Fruit fly (Drosophila melanogaster) whole organism, embryonic: Measurements from ENCODE around the gene Ufd4.
A peak's percentile ranks its signal among the peaks of the same experiment; 100 is the strongest.

ENCODE experiments used
- CG1024 ChIP-seq: fragments of 200-800 bp; sonication (Bioruptor generic); IDR thresholded peaks from 2 replicates; pipeline ENCODE4 v1.3.6; 2022; ENCODE audit warnings: missing biosample characterization, missing genetic modification characterization
- CG12942 ChIP-seq: fragments of 200-800 bp; sonication (Bioruptor generic); optimal IDR thresholded peaks from 3 replicates; lab custom pipeline; 2016; ENCODE audit warnings: missing biosample characterization, missing genetic modification characterization
- CG1603 ChIP-seq: fragments of 200-800 bp; sonication (Bioruptor generic); optimal IDR thresholded peaks from 2 replicates; lab custom pipeline; 2019; ENCODE audit warnings: missing biosample characterization, mild to moderate bottlenecking, missing genetic modification characterization, moderate library complexity
- CG17361 ChIP-seq: fragments of 200-800 bp; sonication (Bioruptor generic); IDR thresholded peaks from 3 replicates; pipeline ENCODE4 v1.3.6; 2022; ENCODE audit warnings: missing biosample characterization, missing genetic modification characterization
- CG17802 ChIP-seq: fragments of 200-800 bp; sonication (Bioruptor generic); optimal IDR thresholded peaks from 2 replicates; lab custom pipeline; 2018; ENCODE audit warnings: missing biosample characterization, mild to moderate bottlenecking, missing genetic modification characterization, moderate library complexity
- CG17912 ChIP-seq: fragments of 200-800 bp; sonication (Bioruptor generic); optimal IDR thresholded peaks from 2 replicates; lab custom pipeline; 2018; ENCODE audit warnings: missing biosample characterization, mild to moderate bottlenecking, missing genetic modification characterization
- CG18262 ChIP-seq: fragments of 200-800 bp; optimal IDR thresholded peaks from 3 replicates; lab custom pipeline; 2019; ENCODE audit warnings: missing biosample characterization, mild to moderate bottlenecking, missing genetic modification characterization, moderate library complexity
- CG30020 ChIP-seq: fragments of 200-800 bp; optimal IDR thresholded peaks from 2 replicates; lab custom pipeline; 2019; ENCODE audit warnings: missing biosample characterization, mild to moderate bottlenecking, missing genetic modification characterization, moderate library complexity
- CG4424 ChIP-seq: fragments of 200-800 bp; sonication (Bioruptor generic); optimal IDR thresholded peaks from 3 replicates; lab custom pipeline; 2016; ENCODE audit warnings: missing biosample characterization, missing genetic modification characterization
- CG4617 ChIP-seq: fragments of 200-800 bp; sonication (Bioruptor generic); optimal IDR thresholded peaks from 3 replicates; lab custom pipeline; 2016; ENCODE audit warnings: missing biosample characterization, missing genetic modification characterization, borderline replicate concordance
- CG6254 ChIP-seq: fragments of 200-800 bp; sonication (Bioruptor generic); optimal IDR thresholded peaks from 3 replicates; lab custom pipeline; 2017; ENCODE audit warnings: mild to moderate bottlenecking, missing biosample characterization, missing genetic modification reagents, missing genetic modification characterization
- CG7357 ChIP-seq: fragments of 200-800 bp; sonication (Bioruptor generic); IDR thresholded peaks from 3 replicates; pipeline ENCODE4 v1.3.6; 2022; ENCODE audit warnings: missing biosample characterization, missing genetic modification characterization
- CG7928 ChIP-seq: fragments of 200-800 bp; sonication (Bioruptor generic); optimal IDR thresholded peaks from 2 replicates; lab custom pipeline; 2017; ENCODE audit warnings: missing biosample characterization, mild to moderate bottlenecking, missing genetic modification characterization
- CG8359 ChIP-seq: fragments of 200-800 bp; sonication (Bioruptor generic); optimal IDR thresholded peaks from 2 replicates; lab custom pipeline; 2017; ENCODE audit warnings: missing biosample characterization, mild to moderate bottlenecking, missing genetic modification characterization, borderline replicate concordance
- CG9609 ChIP-seq: fragments of 200-800 bp; sonication (Bioruptor generic); optimal IDR thresholded peaks from 3 replicates; lab custom pipeline; 2016; ENCODE audit warnings: missing biosample characterization, missing genetic modification characterization
- Chrac-16 ChIP-seq: fragments of 200-800 bp; sonication (Bioruptor generic); optimal IDR thresholded peaks from 3 replicates; lab custom pipeline; 2016; ENCODE audit warnings: missing biosample characterization, missing genetic modification characterization
- Dll ChIP-seq: fragments of 200-800 bp; sonication (Bioruptor generic); IDR thresholded peaks from 4 replicates; pipeline ENCODE4 v1.3.6; 2022; ENCODE audit warnings: missing biosample characterization, missing genetic modification characterization; ENCODE audit not compliant: partially characterized antibody
- Ets97D ChIP-seq: fragments of 200-800 bp; sonication (Bioruptor generic); optimal IDR thresholded peaks from 3 replicates; lab custom pipeline; 2016; ENCODE audit warnings: missing biosample characterization, missing genetic modification characterization
- Hr78 ChIP-seq, 2 experiments: fragments of 200-800 bp in 1 of 2; fragments of >200 bp in 1 of 2; sonication (Bioruptor generic) in 1 of 2; optimal IDR thresholded peaks; 2 replicates each; lab custom pipeline; 2017 to 2019; ENCODE audit warnings: missing biosample characterization in 2 of 2, missing genetic modification characterization in 2 of 2, mild to moderate bottlenecking in 1 of 2, moderate library complexity in 1 of 2
- Hsf ChIP-seq: fragments of 200-800 bp; sonication (Bioruptor generic); optimal IDR thresholded peaks from 3 replicates; lab custom pipeline; 2016; ENCODE audit warnings: missing biosample characterization, missing genetic modification characterization
- MBD-R2 ChIP-seq: fragments of 200-800 bp; sonication (Bioruptor generic); IDR thresholded peaks from 2 replicates; pipeline ENCODE4 v1.3.6; 2022; ENCODE audit warnings: missing biosample characterization, missing genetic modification characterization
- Max ChIP-seq: fragments of 200-800 bp; sonication (Bioruptor generic); optimal IDR thresholded peaks from 2 replicates; lab custom pipeline; 2016; ENCODE audit warnings: missing biosample characterization, mild to moderate bottlenecking, missing genetic modification characterization
- Med ChIP-seq: fragments of 200-800 bp; sonication (Bioruptor generic); peaks from one replicate; lab custom pipeline; 2016; ENCODE audit warnings: missing biosample characterization, missing genetic modification characterization, mild to moderate bottlenecking, inconsistent platforms, moderate library complexity
- Oli ChIP-seq: fragments of 200-800 bp; sonication (Bioruptor generic); optimal IDR thresholded peaks from 2 replicates; lab custom pipeline; 2018; ENCODE audit warnings: missing biosample characterization, mild to moderate bottlenecking, missing genetic modification characterization, moderate library complexity
- Pdp1 ChIP-seq, 2 experiments: fragments of 200-800 bp; sonication (Bioruptor generic); optimal IDR thresholded peaks; 3 replicates each; lab custom pipeline; 2016; ENCODE audit warnings: missing biosample characterization in 2 of 2, missing genetic modification characterization in 2 of 2, mild to moderate bottlenecking in 1 of 2, moderate library complexity in 1 of 2
- Rx ChIP-seq: fragments of 200-800 bp; sonication (Bioruptor generic); IDR thresholded peaks from 2 replicates; pipeline ENCODE4 v1.3.6; 2022; ENCODE audit warnings: missing biosample characterization, missing genetic modification characterization
- Sox100B ChIP-seq: fragments of 200-800 bp; sonication (Bioruptor generic); optimal IDR thresholded peaks from 3 replicates; lab custom pipeline; 2018; ENCODE audit warnings: missing biosample characterization, mild to moderate bottlenecking, missing genetic modification characterization
- Sry-δ ChIP-seq: fragments of 200-800 bp; sonication (Bioruptor generic); optimal IDR thresholded peaks from 2 replicates; lab custom pipeline; 2016; ENCODE audit warnings: missing biosample characterization, missing genetic modification characterization
- btn ChIP-seq: fragments of 200-800 bp; sonication (Bioruptor generic); optimal IDR thresholded peaks from 2 replicates; lab custom pipeline; 2016; ENCODE audit warnings: missing biosample characterization, missing genetic modification characterization
- crp ChIP-seq, 2 experiments: fragments of 200-800 bp; sonication (Bioruptor generic); optimal IDR thresholded peaks; 2 replicates in 1 of 2; 3 replicates in 1 of 2; lab custom pipeline; 2017; ENCODE audit warnings: missing biosample characterization in 2 of 2, missing genetic modification characterization in 2 of 2, mild to moderate bottlenecking in 1 of 2, moderate library complexity in 1 of 2
- dmrt11E ChIP-seq: fragments of 200-800 bp; sonication (Bioruptor generic); optimal IDR thresholded peaks from 3 replicates; lab custom pipeline; 2018; ENCODE audit warnings: missing biosample characterization, mild to moderate bottlenecking, missing genetic modification characterization, moderate library complexity
- dpn ChIP-seq, 2 experiments: fragments of 200-800 bp; sonication (Bioruptor generic); optimal IDR thresholded peaks; 3 replicates each; lab custom pipeline; 2016; ENCODE audit warnings: missing biosample characterization in 2 of 2, missing genetic modification characterization in 2 of 2
- gfzf ChIP-seq: fragments of 200-800 bp; sonication (Bioruptor generic); optimal IDR thresholded peaks from 2 replicates; lab custom pipeline; 2016; ENCODE audit warnings: missing biosample characterization, mild to moderate bottlenecking, missing genetic modification characterization, moderate library complexity
- gsb ChIP-seq: fragments of 200-800 bp; sonication (Bioruptor generic); IDR thresholded peaks from 2 replicates; pipeline ENCODE4 v1.3.6; 2022; ENCODE audit warnings: missing biosample characterization, missing genetic modification characterization
- lola ChIP-seq, 3 experiments: fragments of >200 bp in 2 of 3; fragments of 200-800 bp in 1 of 3; sonication (Bioruptor generic) in 1 of 3; optimal IDR thresholded peaks; 2 replicates each; lab custom pipeline; 2017 to 2019; ENCODE audit warnings: missing biosample characterization in 3 of 3, missing genetic modification characterization in 3 of 3, mild to moderate bottlenecking in 1 of 3, moderate library complexity in 1 of 3
- nmo ChIP-seq: fragments of 200-800 bp; sonication (Bioruptor generic); optimal IDR thresholded peaks from 2 replicates; lab custom pipeline; 2018; ENCODE audit warnings: missing biosample characterization, mild to moderate bottlenecking, missing genetic modification characterization, moderate library complexity
- pfk ChIP-seq: fragments of 200-800 bp; sonication (Bioruptor generic); optimal IDR thresholded peaks from 2 replicates; lab custom pipeline; 2018; ENCODE audit warnings: missing biosample characterization, mild to moderate bottlenecking, missing genetic modification characterization, moderate library complexity
- phol ChIP-seq: fragments of 200-800 bp; sonication (Bioruptor generic); optimal IDR thresholded peaks from 3 replicates; lab custom pipeline; 2018; ENCODE audit warnings: missing biosample characterization, mild to moderate bottlenecking, missing genetic modification characterization, moderate library complexity
- pzg ChIP-seq: fragments of 200-800 bp; sonication (Bioruptor generic); optimal IDR thresholded peaks from 3 replicates; lab custom pipeline; 2018; ENCODE audit warnings: missing biosample characterization, mild to moderate bottlenecking, missing genetic modification characterization, moderate library complexity
- row ChIP-seq: fragments of 200-800 bp; sonication (Bioruptor generic); IDR thresholded peaks from 3 replicates; pipeline ENCODE4 v1.3.6; 2022; ENCODE audit warnings: missing biosample characterization, missing genetic modification characterization
- sd ChIP-seq: fragments of 200-800 bp; sonication (Bioruptor generic); optimal IDR thresholded peaks from 3 replicates; lab custom pipeline; 2018; ENCODE audit warnings: missing biosample characterization, mild to moderate bottlenecking, missing genetic modification characterization, moderate library complexity
- sens ChIP-seq: fragments of 200-800 bp; sonication (Bioruptor generic); peaks from one replicate; lab custom pipeline; 2016; ENCODE audit warnings: missing biosample characterization, missing genetic modification characterization
- seq ChIP-seq: fragments of 200-800 bp; sonication (Bioruptor generic); IDR thresholded peaks from 2 replicates; pipeline ENCODE4 v1.3.6; 2022; ENCODE audit warnings: missing biosample characterization, missing genetic modification characterization
- ssp ChIP-seq: fragments of 200-800 bp; sonication (Bioruptor generic); IDR thresholded peaks from 2 replicates; pipeline ENCODE4 v1.3.6; 2022; ENCODE audit warnings: missing biosample characterization, missing genetic modification characterization
- twi ChIP-seq: fragments of 200-800 bp; optimal IDR thresholded peaks from 2 replicates; lab custom pipeline; 2019; ENCODE audit warnings: missing biosample characterization, mild to moderate bottlenecking, missing genetic modification characterization, moderate library complexity

The Ufd4 gene

dm6 chr2L:10246785-10247190, 45.4 kb downstream of the Ufd4 start, which contains the start of gene chico (continued):
- peak; percentile 23 for TF ChIP-seq Max (GFP tag; lab: Kevin White, UChicago)
- TF ChIP-seq CG9609: no peak
- TF ChIP-seq Hr78 (GFP tag; optimal IDR thresholded peaks at IDR 0.05; lab: Kevin White, UChicago): no peak
- peak; percentile 91 for TF ChIP-seq CG30020 (tag; lab: Kevin White, UChicago)
- TF ChIP-seq Dll (GFP tag; lab: Robert Waterston, UW): peak; percentile 58; the same call in 2 of the 4 replicates
- TF ChIP-seq Ets97D (GFP tag; lab: Kevin White, UChicago): peak; percentile 83
- peak; percentile 82 for TF ChIP-seq sd (tag; lab: Kevin White, UChicago)
- TF ChIP-seq CG4424: peak; percentile 29

dm6 chr2L:10238726-10239652, 53.2 kb downstream of the Ufd4 start, which contains the start of gene me31B:
TSS of gene me31B (plus strand) at chr2L:10239341.
- TF ChIP-seq Sry-δ (GFP tag; lab: Kevin White, UChicago) (peak; percentile 1), CG17912 (GFP tag; lab: Kevin White, UChicago) (peak; percentile 6), row (GFP tag; lab: Robert Waterston, UW) (peak; percentile 75; the same call in 2 of the 3 replicates), Chrac-16 (GFP tag; lab: Kevin White, UChicago) (no peak), seq (GFP tag; lab: Robert Waterston, UW) (no peak), CG1603 (tag; lab: Kevin White, UChicago) (peak; percentile 99), Sox100B (GFP tag; lab: Kevin White, UChicago) (peak; percentile 25), crp (GFP tag; optimal IDR thresholded peaks at IDR 0.05; lab: Kevin White, UChicago) (peak in 1 of 2 experiments; percentile 35), Rx (no peak), CG12942 (GFP tag; lab: Kevin White, UChicago) (peak; percentile 38), dmrt11E (tag; lab: Kevin White, UChicago) (peak; percentile 14), Hsf (GFP tag; lab: Kevin White, UChicago) (no peak), CG6254 (GFP tag; lab: Kevin White, UChicago) (no peak), CG4617 (GFP tag; lab: Kevin White, UChicago) (peak; percentile 73), CG8359 (peak; percentile 3), gsb (GFP tag; lab: Robert Waterston, UW) (no peak), twi (peak; percentile 14), CG18262 (tag; lab: Kevin White, UChicago) (peak; percentile 15), dpn (GFP tag; optimal IDR thresholded peaks at IDR 0.05; lab: Kevin White, UChicago) (no peak), nmo (GFP tag; lab: Kevin White, UChicago) (peak; percentile 61), MBD-R2 (GFP tag; lab: Robert Waterston, UW) (0 out of 2 replicates have a peak, but pooled peaks have one; percentile 12), CG30020 (tag; lab: Kevin White, UChicago) (peak; percentile 100), pfk (GFP tag; lab: Kevin White, UChicago) (peak; percentile 90), CG1024 (GFP tag; lab: Robert Waterston, UW) (peak; percentile 93), Med (GFP tag; lab: Kevin White, UChicago) (peak; percentile 27), CG17361 (peak; percentile 70; the same call in 1 of the 3 replicates), CG7928 (GFP tag; lab: Kevin White, UChicago) (no peak), ssp (GFP tag; lab: Robert Waterston, UW) (peak; percentile 88), pzg (GFP tag; lab: Kevin White, UChicago) (peak; percentile 40), phol (tag; lab: Kevin White, UChicago) (peak; percentile 60), CG17802 (peak; percentile 96), Pdp1 (GFP tag; optimal IDR thresholded peaks at IDR 0.05; lab: Kevin White, UChicago) (peak in 1 of 2 experiments; percentile 15), Oli (tag; lab: Kevin White, UChicago) (no peak), CG7357 (GFP tag; lab: Robert Waterston, UW) (no peak), sd (tag; lab: Kevin White, UChicago) (peak; percentile 15), lola (GFP tag; optimal IDR thresholded peaks at IDR 0.05; lab: Kevin White, UChicago) (peak in 1 of 3 experiments; percentile 26), gfzf (GFP tag; lab: Kevin White, UChicago) (peak; percentile 40), btn (GFP tag; lab: Kevin White, UChicago) (no peak), sens (GFP tag; lab: Kevin White, UChicago) (peak; percentile 9)
